Worm (Caenorhabditis elegans) whole organism, mixed stage, embryonic: Measurements from ENCODE around the gene pbs-6.

Experiments
- M03D4.4 ChIP-seq: sonication (generic microtip); optimal IDR thresholded peaks from 2 replicates; lab custom pipeline; 2017; ENCODE audit warnings: mild to moderate bottlenecking, missing genetic modification characterization, missing compliant biosample characterization
- bed-3 ChIP-seq: fragments of 200-800 bp; sonication (Bioruptor generic); optimal IDR thresholded peaks from 3 replicates; lab custom pipeline; 2018; ENCODE audit warnings: mild to moderate bottlenecking, missing genetic modification characterization, moderate library complexity, missing compliant biosample characterization
- ceh-39 ChIP-seq: fragments of 150-350 bp; optimal IDR thresholded peaks from 2 replicates; lab custom pipeline; 2014; ENCODE audit warnings: missing biosample characterization, missing genetic modification characterization
- ceh-43 ChIP-seq: fragments of 200-800 bp; sonication (Bioruptor generic); optimal IDR thresholded peaks from 2 replicates; lab custom pipeline; 2018; ENCODE audit warnings: mild to moderate bottlenecking, missing genetic modification characterization, moderate library complexity, missing compliant biosample characterization
- ceh-83 ChIP-seq: fragments of 200-800 bp; sonication (Bioruptor generic); optimal IDR thresholded peaks from 2 replicates; lab custom pipeline; 2018; ENCODE audit warnings: mild to moderate bottlenecking, missing genetic modification characterization, missing compliant biosample characterization
- ces-1 ChIP-seq: fragments of 150-350 bp; optimal IDR thresholded peaks from 2 replicates; lab custom pipeline; 2014; ENCODE audit warnings: missing biosample characterization, missing genetic modification reagents, missing genetic modification characterization
- cnd-1 ChIP-seq: fragments of 200-800 bp; sonication (Bioruptor generic); optimal IDR thresholded peaks from 2 replicates; lab custom pipeline; 2018; ENCODE audit warnings: mild to moderate bottlenecking, missing genetic modification characterization, missing compliant biosample characterization
- drap-1 ChIP-seq: fragments of 200-800 bp; sonication (Bioruptor generic); optimal IDR thresholded peaks from 3 replicates; lab custom pipeline; 2018; ENCODE audit warnings: mild to moderate bottlenecking, missing genetic modification characterization, missing compliant biosample characterization
- elt-1 ChIP-seq: sonication (generic microtip); optimal IDR thresholded peaks from 2 replicates; lab custom pipeline; 2017; ENCODE audit warnings: missing genetic modification characterization, mild to moderate bottlenecking, missing compliant biosample characterization, antibody characterized with exemption, moderate library complexity, borderline replicate concordance; ENCODE audit not compliant: insufficient read depth
- lin-13 ChIP-seq: fragments of 150-350 bp; optimal IDR thresholded peaks from 2 replicates; lab custom pipeline; 2014; ENCODE audit warnings: missing biosample characterization, missing genetic modification characterization
- lsy-2 ChIP-seq: fragments of 150-350 bp; optimal IDR thresholded peaks from 2 replicates; lab custom pipeline; 2014; ENCODE audit warnings: missing biosample characterization, missing genetic modification characterization
- mab-5 ChIP-seq: fragments of 150-350 bp; optimal IDR thresholded peaks from 2 replicates; lab custom pipeline; 2014; ENCODE audit warnings: missing biosample characterization, missing genetic modification characterization
- mep-1 ChIP-seq: fragments of 150-350 bp; optimal IDR thresholded peaks from 2 replicates; lab custom pipeline; 2017; ENCODE audit warnings: missing biosample characterization, missing genetic modification reagents, missing genetic modification characterization, inconsistent platforms
- mls-2 ChIP-seq: sonication (generic microtip); optimal IDR thresholded peaks from 2 replicates; lab custom pipeline; 2016; ENCODE audit warnings: mild to moderate bottlenecking, missing genetic modification characterization, moderate library complexity, missing compliant biosample characterization
- nhr-237 ChIP-seq: fragments of 150-350 bp; optimal IDR thresholded peaks from 2 replicates; lab custom pipeline; 2014; ENCODE audit warnings: missing biosample characterization, missing genetic modification characterization
- nhr-28 ChIP-seq: fragments of 150-350 bp; optimal IDR thresholded peaks from 2 replicates; lab custom pipeline; 2014; ENCODE audit warnings: missing biosample characterization, missing genetic modification characterization
- snpc-4 ChIP-seq: fragments of 150-350 bp; optimal IDR thresholded peaks from 2 replicates; lab custom pipeline; 2014; ENCODE audit warnings: missing biosample characterization, missing genetic modification characterization
- sptf-1 ChIP-seq: sonication (generic microtip); optimal IDR thresholded peaks from 2 replicates; lab custom pipeline; 2017; ENCODE audit warnings: mild to moderate bottlenecking, missing genetic modification characterization, moderate library complexity, missing compliant biosample characterization
- tbx-8 ChIP-seq: fragments of 200-800 bp; sonication (Bioruptor generic); optimal IDR thresholded peaks from 2 replicates; lab custom pipeline; 2018; ENCODE audit warnings: mild to moderate bottlenecking, missing genetic modification characterization, moderate library complexity, missing compliant biosample characterization
- unc-120 ChIP-seq: sonication (generic microtip); optimal IDR thresholded peaks from 2 replicates; lab custom pipeline; 2017; ENCODE audit warnings: missing genetic modification characterization, missing compliant biosample characterization; ENCODE audit not compliant: poor library complexity, severe bottlenecking
- unc-39 ChIP-seq: fragments of 150-350 bp; optimal IDR thresholded peaks from 2 replicates; lab custom pipeline; 2014; ENCODE audit warnings: missing biosample characterization, missing genetic modification characterization
- unc-62 ChIP-seq: fragments of 150-350 bp; optimal IDR thresholded peaks from 2 replicates; lab custom pipeline; 2014; ENCODE audit warnings: missing biosample characterization, missing genetic modification reagents, missing genetic modification characterization
- ztf-11 ChIP-seq: fragments of 150-350 bp; optimal IDR thresholded peaks from 2 replicates; lab custom pipeline; 2014; ENCODE audit warnings: missing biosample characterization, missing genetic modification characterization

Gene pbs-6

ce11 chrIII:8201117-8201516 lies 42.8 kb downstream of the pbs-6 start, which contains the start of gene unc-36:
unc-36 (minus strand) TSS chrIII:8201217.
- TF ChIP-seq ceh-83 (GFP tag; lab: Kevin White, UChicago) (no peak), unc-39 (no peak), tbx-8 (GFP tag; lab: Kevin White, UChicago) (no peak), ceh-39 (no peak), ces-1 (GFP tag; lab: Kevin White, UChicago) (no peak), nhr-237 (tag; lab: Kevin White, UChicago) (no peak), mls-2 (no peak), M03D4.4 (tag; lab: Kevin White, UChicago) (no peak), ztf-11 (tag; lab: Kevin White, UChicago) (no peak), elt-1 (tag; lab: Kevin White, UChicago) (no peak), bed-3 (GFP tag; lab: Kevin White, UChicago) (no peak), ceh-43 (GFP tag; lab: Kevin White, UChicago) (no peak), nhr-28 (tag; lab: Kevin White, UChicago) (no peak), snpc-4 (tag; lab: Kevin White, UChicago) (no peak), mep-1 (tag; lab: Kevin White, UChicago) (no peak), mab-5 (no peak)

- TF ChIP-seq nhr-28 (tag; lab: Kevin White, UChicago) (no peak), sptf-1 (tag; lab: Kevin White, UChicago) (no peak), lin-13 (tag; lab: Kevin White, UChicago) (no peak), cnd-1 (no peak), unc-120 (no peak), unc-62 (GFP tag; lab: Kevin White, UChicago) (no peak), lsy-2 (tag; lab: Kevin White, UChicago) (no peak), ces-1 (GFP tag; lab: Kevin White, UChicago) (no peak), drap-1 (no peak), tbx-8 (GFP tag; lab: Kevin White, UChicago) (no peak), ceh-83 (GFP tag; lab: Kevin White, UChicago) (no peak)
Measured at ce11 chrIII:8199060-8199459, 44.8 kb downstream of the pbs-6 start.
